Fruit fly (Drosophila melanogaster): ENCODE data around the gene Hyls1.
A peak's percentile ranks its signal among the peaks of the same experiment; 100 is the strongest.

The Hyls1 gene

dm6 chr2L:16310648-16311047 is 41.8 kb downstream of the Hyls1 start, which contains the start of the genes cni and fzy (continued):
- TF ChIP-seq Doc3 (GFP tag; IDR thresholded peaks at IDR 0.05; ENCODE audit: partially characterized antibody), result no peak
- 0 out of 3 replicates have a peak, but pooled peaks have one; percentile 37 for TF ChIP-seq knrl (GFP tag; IDR thresholded peaks at IDR 0.05; ENCODE audit: partially characterized antibody)
- TF ChIP-seq Sin3A (optimal IDR thresholded peaks at IDR 0.05), result peak; percentile 86
- peak; percentile 52 for TF ChIP-seq lbe (GFP tag; optimal IDR thresholded peaks at IDR 0.05)
- peak; percentile 42 for TF ChIP-seq CG2120 (GFP tag; optimal IDR thresholded peaks at IDR 0.05)
- TF ChIP-seq stwl (tag; optimal IDR thresholded peaks at IDR 0.05), result peak; percentile 69
- TF ChIP-seq HmgZ (tag; optimal IDR thresholded peaks at IDR 0.05), result peak; percentile 56
- peak; percentile 54 for TF ChIP-seq CG17829 (tag; optimal IDR thresholded peaks at IDR 0.05)
- TF ChIP-seq B-H1 (GFP tag; IDR thresholded peaks at IDR 0.05), result no peak
- TF ChIP-seq ato (GFP tag; IDR thresholded peaks at IDR 0.05; ENCODE audit: partially characterized antibody), result no peak
- peak; percentile 88 for TF ChIP-seq Dp (GFP tag; optimal IDR thresholded peaks at IDR 0.05)
- TF ChIP-seq al (GFP tag; IDR thresholded peaks at IDR 0.05), result no peak
- peak; percentile 27 for TF ChIP-seq Hr3 (GFP tag; optimal IDR thresholded peaks at IDR 0.05)
- peak; percentile 21 for TF ChIP-seq Bdp1 (GFP tag; optimal IDR thresholded peaks at IDR 0.05)
- peak; percentile 22 for TF ChIP-seq Camta (GFP tag; optimal IDR thresholded peaks at IDR 0.05)
- TF ChIP-seq CHES-1-like (GFP tag; optimal IDR thresholded peaks at IDR 0.05), result no peak
- peak; percentile 80 for TF ChIP-seq gfzf (GFP tag; optimal IDR thresholded peaks at IDR 0.05)
- TF ChIP-seq CG15601 (tag; optimal IDR thresholded peaks at IDR 0.05), result peak; percentile 3
- TF ChIP-seq Ssrp (tag; optimal IDR thresholded peaks at IDR 0.05), result peak; percentile 3
- TF ChIP-seq Med (GFP tag), result peak; percentile 10
- no peak for TF ChIP-seq CG8290 (GFP tag; optimal IDR thresholded peaks at IDR 0.05)
- no peak for TF ChIP-seq CG8290 (tag; optimal IDR thresholded peaks at IDR 0.05)
- peak; percentile 7 for TF ChIP-seq Nf-YB (GFP tag; optimal IDR thresholded peaks at IDR 0.05)
- TF ChIP-seq CG11560 (tag; IDR thresholded peaks at IDR 0.05), result no peak
- peak; percentile 7 for TF ChIP-seq ewg (GFP tag; optimal IDR thresholded peaks at IDR 0.05)
- no peak for TF ChIP-seq CG11723 (GFP tag; optimal IDR thresholded peaks at IDR 0.05)
- no peak for TF ChIP-seq CG31388 (GFP tag; optimal IDR thresholded peaks at IDR 0.05)
- no peak for TF ChIP-seq gcm2 (GFP tag; optimal IDR thresholded peaks at IDR 0.05)
- TF ChIP-seq YL-1 (GFP tag; optimal IDR thresholded peaks at IDR 0.05), result peak; percentile 83
- TF ChIP-seq eve (GFP tag; optimal IDR thresholded peaks at IDR 0.05), result no peak
- TF ChIP-seq CG4617 (GFP tag; optimal IDR thresholded peaks at IDR 0.05; ENCODE audit: borderline replicate concordance), result peak; percentile 70
- peak; percentile 34 for TF ChIP-seq ind (GFP tag; optimal IDR thresholded peaks at IDR 0.05)
- no peak for TF ChIP-seq lov (optimal IDR thresholded peaks at IDR 0.05)
- no peak for TF ChIP-seq lov (GFP tag; IDR thresholded peaks at IDR 0.05)
- TF ChIP-seq Lim3 (GFP tag; IDR thresholded peaks at IDR 0.05), result no peak
- TF ChIP-seq dpn (GFP tag; optimal IDR thresholded peaks at IDR 0.05), result peak in 1 of 2 experiments; percentile 48
- no peak for TF ChIP-seq dan (GFP tag; IDR thresholded peaks at IDR 0.05)
- TF ChIP-seq fd102C (GFP tag; optimal IDR thresholded peaks at IDR 0.05), result no peak
- TF ChIP-seq Fer3 (tag; optimal IDR thresholded peaks at IDR 0.05), result no peak
- TF ChIP-seq Nf-YC (tag; optimal IDR thresholded peaks at IDR 0.05), result peak; percentile 37
- 0 out of 2 replicates have a peak, but pooled peaks have one; percentile 15 for TF ChIP-seq CG32532 (GFP tag; IDR thresholded peaks at IDR 0.05)
- TF ChIP-seq MBD-R2 (GFP tag; IDR thresholded peaks at IDR 0.05), result peak; percentile 93
- no peak for TF ChIP-seq mam (GFP tag; optimal IDR thresholded peaks at IDR 0.05)
- no peak for TF ChIP-seq Dip3 (GFP tag; optimal IDR thresholded peaks at IDR 0.05)
- peak; percentile 9 for TF ChIP-seq Mad (GFP tag; optimal IDR thresholded peaks at IDR 0.05)
- TF ChIP-seq CG12391 (tag; optimal IDR thresholded peaks at IDR 0.05), result peak; percentile 74
- no peak for TF ChIP-seq CG13123 (GFP tag; optimal IDR thresholded peaks at IDR 0.05)
- TF ChIP-seq Elba2 (GFP tag; optimal IDR thresholded peaks at IDR 0.05), result peak; percentile 18
- peak; percentile 32 for TF ChIP-seq grau (tag; optimal IDR thresholded peaks at IDR 0.05)
- no peak for TF ChIP-seq CG8478 (optimal IDR thresholded peaks at IDR 0.05)
- no peak for TF ChIP-seq Mrtf (GFP tag; IDR thresholded peaks at IDR 0.05)
- no peak for TF ChIP-seq nerfin-1 (tag; optimal IDR thresholded peaks at IDR 0.05)
- no peak for TF ChIP-seq BtbVII (GFP tag; optimal IDR thresholded peaks at IDR 0.05)
